Fruit fly (Drosophila melanogaster): ENCODE data around the gene MED28.

Gene MED28

dm6 chr3R:25448318-25448717 is 28.5 kb upstream of the MED28 start (continued):
- no peak for TF ChIP-seq CG3032 (tag; optimal IDR thresholded peaks at IDR 0.05)
- TF ChIP-seq CG8632 (GFP tag; optimal IDR thresholded peaks at IDR 0.05): no peak
- no peak for TF ChIP-seq Ets96B (tag; optimal IDR thresholded peaks at IDR 0.05)
- TF ChIP-seq CG8119 (GFP tag; IDR thresholded peaks at IDR 0.05): no peak
- TF ChIP-seq Blimp-1 (GFP tag; optimal IDR thresholded peaks at IDR 0.05): no peak
- no peak for TF ChIP-seq ss (GFP tag; optimal IDR thresholded peaks at IDR 0.05)
- TF ChIP-seq eg (GFP tag; IDR thresholded peaks at IDR 0.05): no peak
- TF ChIP-seq CG3919 (GFP tag; optimal IDR thresholded peaks at IDR 0.05): no peak
- no peak for TF ChIP-seq CG6163 (GFP tag; IDR thresholded peaks at IDR 0.05)
- TF ChIP-seq salr (GFP tag; optimal IDR thresholded peaks at IDR 0.05): no peak
- TF ChIP-seq Ets21C (GFP tag; optimal IDR thresholded peaks at IDR 0.05): no peak
- no peak for TF ChIP-seq CG6854 (GFP tag; optimal IDR thresholded peaks at IDR 0.05)
- TF ChIP-seq fkh (GFP tag; optimal IDR thresholded peaks at IDR 0.05): no peak
- peak; percentile 45 for TF ChIP-seq esn (GFP tag; optimal IDR thresholded peaks at IDR 0.05)
- TF ChIP-seq cyc (GFP tag; optimal IDR thresholded peaks at IDR 0.05): no peak
- no peak for TF ChIP-seq CG6792 (GFP tag; optimal IDR thresholded peaks at IDR 0.05)

DNA sequence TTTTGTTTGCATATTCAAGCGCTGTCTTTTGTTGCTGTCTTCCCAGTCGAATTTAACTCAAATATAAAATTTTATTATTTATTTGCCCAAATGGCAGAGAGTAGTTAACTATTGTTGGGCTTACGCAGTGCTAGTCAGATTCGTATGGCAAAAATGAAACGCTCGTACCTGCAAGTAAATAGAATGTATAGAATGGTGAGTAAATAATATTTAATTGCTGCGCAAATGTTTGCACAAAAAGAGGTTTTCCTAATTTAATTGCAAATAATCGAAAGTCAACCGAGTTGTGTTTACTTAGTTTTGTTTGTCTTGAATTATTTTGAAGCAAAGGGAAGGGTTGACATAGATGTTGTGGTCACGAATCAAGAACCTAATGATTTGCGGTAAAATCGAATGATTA is 28.1 kb upstream of the MED28 start:
- TF ChIP-seq fkh (GFP tag; optimal IDR thresholded peaks at IDR 0.05) (peak; percentile 90), CG7368 (GFP tag; optimal IDR thresholded peaks at IDR 0.05) (no peak)

- no peak for TF ChIP-seq CG9139 (GFP tag; optimal IDR thresholded peaks at IDR 0.05)
- TF ChIP-seq Ets96B (tag; optimal IDR thresholded peaks at IDR 0.05): peak; percentile 34
- TF ChIP-seq CG6163 (GFP tag; IDR thresholded peaks at IDR 0.05): no peak
- TF ChIP-seq CG4318 (GFP tag; optimal IDR thresholded peaks at IDR 0.05): peak; percentile 35
- TF ChIP-seq Hr38 (GFP tag; optimal IDR thresholded peaks at IDR 0.05): no peak
- no peak for TF ChIP-seq Sox15 (GFP tag; optimal IDR thresholded peaks at IDR 0.05)
- TF ChIP-seq CG8319 (GFP tag; optimal IDR thresholded peaks at IDR 0.05): no peak
- peak; percentile 32 for TF ChIP-seq Eip75B (GFP tag; optimal IDR thresholded peaks at IDR 0.05)
- TF ChIP-seq CG31627 (GFP tag; optimal IDR thresholded peaks at IDR 0.05): peak; percentile 16
- TF ChIP-seq CG3919 (GFP tag; optimal IDR thresholded peaks at IDR 0.05): peak; percentile 23
- no peak for TF ChIP-seq CG7368 (GFP tag; optimal IDR thresholded peaks at IDR 0.05)
- TF ChIP-seq fd59A (GFP tag; optimal IDR thresholded peaks at IDR 0.05): peak; percentile 24
- no peak for TF ChIP-seq CG6276 (GFP tag; optimal IDR thresholded peaks at IDR 0.05)
- TF ChIP-seq OdsH (GFP tag; optimal IDR thresholded peaks at IDR 0.05): peak; percentile 20
- TF ChIP-seq dsx (GFP tag; optimal IDR thresholded peaks at IDR 0.05; ENCODE audit: poor library complexity, severe bottlenecking): no peak
- no peak for TF ChIP-seq CG6792 (GFP tag; optimal IDR thresholded peaks at IDR 0.05)
- TF ChIP-seq Blimp-1 (GFP tag; optimal IDR thresholded peaks at IDR 0.05): no peak
- peak; percentile 11; the same call in 1 of the 2 replicates for TF ChIP-seq CG15336 (GFP tag; IDR thresholded peaks at IDR 0.05)
- TF ChIP-seq esn (GFP tag; optimal IDR thresholded peaks at IDR 0.05): peak; percentile 31
- TF ChIP-seq Gug (GFP tag; IDR thresholded peaks at IDR 0.05): no peak
- peak in 1 of 2 experiments; percentile 19 for TF ChIP-seq ss (GFP tag; optimal IDR thresholded peaks at IDR 0.05)
- no peak for TF ChIP-seq CG11902 (GFP tag; optimal IDR thresholded peaks at IDR 0.05)
- peak; percentile 14 for TF ChIP-seq CG34406 (GFP tag; optimal IDR thresholded peaks at IDR 0.05)
- TF ChIP-seq CG3032 (tag; optimal IDR thresholded peaks at IDR 0.05): peak; percentile 37
- peak; percentile 37 for TF ChIP-seq pdm3 (GFP tag; optimal IDR thresholded peaks at IDR 0.05)
- no peak for TF ChIP-seq CG8632 (GFP tag; optimal IDR thresholded peaks at IDR 0.05)
- TF ChIP-seq CG11294 (GFP tag; IDR thresholded peaks at IDR 0.05): no peak
- peak; percentile 50 for TF ChIP-seq acj6 (GFP tag; optimal IDR thresholded peaks at IDR 0.05)
- no peak for TF ChIP-seq CG11762 (GFP tag; optimal IDR thresholded peaks at IDR 0.05; ENCODE audit: insufficient read depth)
- peak; percentile 10 for TF ChIP-seq Met (GFP tag; optimal IDR thresholded peaks at IDR 0.05)
- no peak for TF ChIP-seq CG16779 (tag; optimal IDR thresholded peaks at IDR 0.05)
- no peak for TF ChIP-seq spab (GFP tag; optimal IDR thresholded peaks at IDR 0.05)
- no peak for TF ChIP-seq dac (GFP tag; optimal IDR thresholded peaks at IDR 0.05)
- TF ChIP-seq lz (GFP tag; optimal IDR thresholded peaks at IDR 0.05): no peak
- TF ChIP-seq fd85E (GFP tag; optimal IDR thresholded peaks at IDR 0.05): no peak
- TF ChIP-seq Sox14 (GFP tag; optimal IDR thresholded peaks at IDR 0.05): peak; percentile 44
- peak; percentile 53 for TF ChIP-seq CG10631 (GFP tag; optimal IDR thresholded peaks at IDR 0.05)
- TF ChIP-seq CG10669 (GFP tag; optimal IDR thresholded peaks at IDR 0.05): peak; percentile 34
- peak in 1 of 2 experiments; percentile 5 for TF ChIP-seq salr (GFP tag; optimal IDR thresholded peaks at IDR 0.05)
- peak; percentile 66 for TF ChIP-seq CG32006 (GFP tag; optimal IDR thresholded peaks at IDR 0.05)
- peak; percentile 37 for TF ChIP-seq achi (GFP tag; optimal IDR thresholded peaks at IDR 0.05)
Measured at dm6 chr3R:25451832-25452231, 25.0 kb upstream of the MED28 start.

All from whole organism, prepupa.